Fruit fly (Drosophila melanogaster) whole organism, embryonic: ENCODE data around the gene CG43675.

ENCODE experiments used
- Atf3 ChIP-seq: fragments of 200-800 bp; sonication (Bioruptor generic); optimal IDR thresholded peaks from 3 replicates; lab custom pipeline; 2016; ENCODE audit warnings: missing biosample characterization, missing genetic modification characterization
- CG8944 ChIP-seq: fragments of 200-800 bp; sonication (Bioruptor generic); optimal IDR thresholded peaks from 3 replicates; lab custom pipeline; 2016; ENCODE audit warnings: missing biosample characterization, missing genetic modification characterization
- crp ChIP-seq, 2 experiments: fragments of 200-800 bp; sonication (Bioruptor generic); optimal IDR thresholded peaks; 2 replicates in 1 of 2; 3 replicates in 1 of 2; lab custom pipeline; 2017; ENCODE audit warnings: missing biosample characterization in 2 of 2, missing genetic modification characterization in 2 of 2, mild to moderate bottlenecking in 1 of 2, moderate library complexity in 1 of 2
- kah ChIP-seq: fragments of 200-800 bp; sonication (Bioruptor generic); optimal IDR thresholded peaks from 2 replicates; lab custom pipeline; 2018; ENCODE audit warnings: missing biosample characterization, mild to moderate bottlenecking, missing genetic modification characterization

- TF ChIP-seq Atf3 (no peak), CG8944 (no peak), crp (GFP tag; optimal IDR thresholded peaks at IDR 0.05; lab: Kevin White, UChicago) (no peak), kah (GFP tag; lab: Kevin White, UChicago) (no peak)
These were observed 12.2 kb upstream of the CG43675 start for dm6 chr3R:9343022-9343587.
